Worm (Caenorhabditis elegans) whole organism, young adult: ENCODE results near the gene T22B7.7.

Experiments
- D2030.7 ChIP-seq: fragments of 200-800 bp; sonication (Bioruptor generic); IDR thresholded peaks from 2 replicates; pipeline ENCODE4 v1.3.6; 2022; ENCODE audit warnings: missing genetic modification reagents, missing genetic modification characterization, missing compliant biosample characterization
- F22D6.2 ChIP-seq: sonication (generic microtip); optimal IDR thresholded peaks from 2 replicates; lab custom pipeline; 2016; ENCODE audit warnings: mild to moderate bottlenecking, missing genetic modification characterization, missing compliant biosample characterization
- F37B4.10 ChIP-seq: fragments of 200-800 bp; sonication (Bioruptor generic); IDR thresholded peaks from 2 replicates; pipeline ENCODE4 v1.3.6; 2022; ENCODE audit warnings: missing genetic modification characterization, missing compliant biosample characterization
- F49E8.2 ChIP-seq: sonication (generic microtip); optimal IDR thresholded peaks from 3 replicates; lab custom pipeline; 2017; ENCODE audit warnings: missing genetic modification characterization, mild to moderate bottlenecking, missing compliant biosample characterization, antibody characterized with exemption, moderate library complexity; ENCODE audit not compliant: insufficient read depth
- K11D2.4 ChIP-seq: fragments of 200-800 bp; sonication (Bioruptor generic); IDR thresholded peaks from 2 replicates; pipeline ENCODE4 v1.3.6; 2022; ENCODE audit warnings: missing genetic modification reagents, missing genetic modification characterization, missing compliant biosample characterization
- K12H6.12 ChIP-seq: fragments of 200-800 bp; sonication (Bioruptor generic); optimal IDR thresholded peaks from 2 replicates; lab custom pipeline; 2018; ENCODE audit warnings: mild to moderate bottlenecking, missing genetic modification characterization, missing compliant biosample characterization
- Y56A3A.18 ChIP-seq: fragments of 200-800 bp; sonication (Bioruptor generic); IDR thresholded peaks from 2 replicates; pipeline ENCODE4 v1.3.6; 2022; ENCODE audit warnings: missing genetic modification reagents, missing genetic modification characterization, missing compliant biosample characterization
- akir-1 ChIP-seq: fragments of 200-800 bp; sonication (Bioruptor generic); optimal IDR thresholded peaks from 2 replicates; lab custom pipeline; 2018; ENCODE audit warnings: mild to moderate bottlenecking, missing genetic modification characterization, moderate library complexity, missing compliant biosample characterization
- ama-1 ChIP-seq, 3 experiments: fragments of 150-350 bp in 1 of 3; sonication (generic microtip) in 2 of 3; optimal IDR thresholded peaks; 2 replicates each; lab custom pipeline; 2014 to 2018; ENCODE audit warnings: missing biosample characterization in 2 of 3, missing genetic modification characterization in 2 of 3, missing genetic modification reagents in 2 of 3
- bed-1 ChIP-seq: fragments of 200-800 bp; sonication (Bioruptor generic); IDR thresholded peaks from 2 replicates; pipeline ENCODE4 v1.3.6; 2022; ENCODE audit warnings: missing genetic modification reagents, missing genetic modification characterization, missing compliant biosample characterization
- cebp-2 ChIP-seq: fragments of 200-800 bp; sonication (Bioruptor generic); IDR thresholded peaks from 2 replicates; pipeline ENCODE4 v1.3.6; 2022; ENCODE audit warnings: missing genetic modification characterization, missing compliant biosample characterization
- ceh-100 ChIP-seq: fragments of 200-800 bp; sonication (Bioruptor generic); IDR thresholded peaks from 2 replicates; pipeline ENCODE4 v1.3.6; 2022; ENCODE audit warnings: missing genetic modification reagents, missing genetic modification characterization, missing compliant biosample characterization
- chd-7 ChIP-seq: sonication (generic microtip); optimal IDR thresholded peaks from 2 replicates; lab custom pipeline; 2016; ENCODE audit warnings: mild to moderate bottlenecking, missing genetic modification characterization, moderate library complexity, missing compliant biosample characterization
- dox-1 ChIP-seq: fragments of 200-800 bp; sonication (Bioruptor generic); IDR thresholded peaks from 2 replicates; pipeline ENCODE4 v1.3.6; 2022; ENCODE audit warnings: missing genetic modification reagents, missing genetic modification characterization, missing compliant biosample characterization
- egl-18 ChIP-seq: fragments of 200-800 bp; sonication (Bioruptor generic); IDR thresholded peaks from 2 replicates; pipeline ENCODE4 v1.3.6; 2022; ENCODE audit warnings: missing genetic modification reagents, missing genetic modification characterization, missing compliant biosample characterization
- egl-44 ChIP-seq: fragments of 200-800 bp; sonication (Bioruptor generic); IDR thresholded peaks from 2 replicates; pipeline ENCODE4 v1.3.6; 2022; ENCODE audit warnings: missing genetic modification reagents, missing genetic modification characterization, missing compliant biosample characterization
- gei-17 ChIP-seq: fragments of 200-800 bp; sonication (Bioruptor generic); optimal IDR thresholded peaks from 2 replicates; lab custom pipeline; 2018; ENCODE audit warnings: mild to moderate bottlenecking, missing genetic modification characterization, missing compliant biosample characterization
- lag-1 ChIP-seq: fragments of 200-800 bp; sonication (Bioruptor generic); IDR thresholded peaks from 2 replicates; pipeline ENCODE4 v1.3.6; 2022; ENCODE audit warnings: missing genetic modification reagents, missing genetic modification characterization, missing compliant biosample characterization
- lin-40 ChIP-seq: sonication (generic microtip); optimal IDR thresholded peaks from 2 replicates; lab custom pipeline; 2016; ENCODE audit warnings: missing genetic modification characterization, mild to moderate bottlenecking, missing compliant biosample characterization, missing genotype, missing genetic modification reagents
- madf-3 ChIP-seq: fragments of 200-800 bp; sonication (Bioruptor generic); IDR thresholded peaks from 2 replicates; pipeline ENCODE4 v1.3.6; 2022; ENCODE audit warnings: missing genetic modification reagents, missing genetic modification characterization, missing compliant biosample characterization
- madf-6 ChIP-seq: fragments of 200-800 bp; sonication (Bioruptor generic); IDR thresholded peaks from 2 replicates; pipeline ENCODE4 v1.3.6; 2022; ENCODE audit warnings: missing genetic modification reagents, missing genetic modification characterization, missing compliant biosample characterization
- madf-8 ChIP-seq: fragments of 200-800 bp; sonication (Bioruptor generic); conservative IDR thresholded peaks from 2 replicates; pipeline ENCODE4 v1.3.6; 2022; ENCODE audit warnings: missing genetic modification reagents, missing genetic modification characterization, missing compliant biosample characterization
- mel-28 ChIP-seq: sonication (generic microtip); optimal IDR thresholded peaks from 2 replicates; lab custom pipeline; 2016; ENCODE audit warnings: borderline replicate concordance, mild to moderate bottlenecking, missing genetic modification characterization, missing compliant biosample characterization
- mxl-1 ChIP-seq: sonication (generic microtip); optimal IDR thresholded peaks from 2 replicates; lab custom pipeline; 2016; ENCODE audit warnings: missing genetic modification characterization, missing compliant biosample characterization
- nhr-80 ChIP-seq: sonication (generic microtip); optimal IDR thresholded peaks from 2 replicates; lab custom pipeline; 2016; ENCODE audit warnings: missing genetic modification characterization, missing compliant biosample characterization
- pbrm-1 ChIP-seq: fragments of 200-800 bp; sonication (Bioruptor generic); IDR thresholded peaks from 2 replicates; pipeline ENCODE4 v1.3.6; 2022; ENCODE audit warnings: missing genetic modification reagents, missing genetic modification characterization, missing compliant biosample characterization
- pha-4 ChIP-seq: fragments of 150-350 bp; sonication (generic microtip); optimal IDR thresholded peaks from 2 replicates; lab custom pipeline; 2014; ENCODE audit warnings: missing biosample characterization, missing genetic modification reagents, missing genetic modification characterization
- sdz-38 ChIP-seq: sonication (generic microtip); optimal IDR thresholded peaks from 2 replicates; lab custom pipeline; 2016; ENCODE audit warnings: missing genotype, missing genetic modification characterization, missing compliant biosample characterization
- somi-1 ChIP-seq: fragments of 200-800 bp; sonication (Bioruptor generic); optimal IDR thresholded peaks from 2 replicates; lab custom pipeline; 2018; ENCODE audit warnings: mild to moderate bottlenecking, missing genetic modification characterization, missing compliant biosample characterization
- tbp1 ChIP-seq: fragments of 200-800 bp; sonication (Bioruptor generic); optimal IDR thresholded peaks from 2 replicates; lab custom pipeline; 2018; ENCODE audit warnings: mild to moderate bottlenecking, missing genetic modification characterization, missing compliant biosample characterization
- unc-62 ChIP-seq: fragments of 150-350 bp; optimal IDR thresholded peaks from 2 replicates; lab custom pipeline; 2014; ENCODE audit warnings: missing biosample characterization, missing genetic modification reagents, missing genetic modification characterization
- ztf-18 ChIP-seq: sonication (generic microtip); optimal IDR thresholded peaks from 2 replicates; lab custom pipeline; 2016; ENCODE audit warnings: missing genotype, mild to moderate bottlenecking, missing genetic modification characterization, missing compliant biosample characterization
- ztf-3 ChIP-seq: fragments of 200-800 bp; sonication (Bioruptor generic); optimal IDR thresholded peaks from 2 replicates; lab custom pipeline; 2018; ENCODE audit warnings: mild to moderate bottlenecking, missing genetic modification characterization, missing compliant biosample characterization
- ztf-6 ChIP-seq: fragments of 200-800 bp; sonication (Bioruptor generic); IDR thresholded peaks from 2 replicates; pipeline ENCODE4 v1.3.6; 2022; ENCODE audit warnings: missing genetic modification reagents, missing genetic modification characterization, missing compliant biosample characterization

The T22B7.7 gene

ce11 chrX:5653813-5654212 is at the start of gene T22B7.7:
T22B7.7 (minus strand) TSS chrX:5654074.
- TF ChIP-seq K11D2.4 (GFP tag; lab: Robert Waterston, UW) = peak; percentile 47; the same call in 1 of the 2 replicates
- 0 out of 2 replicates have a peak, but pooled peaks have one; percentile 30 for TF ChIP-seq egl-44
- TF ChIP-seq chd-7 = peak; percentile 13
- peak; percentile 65 for TF ChIP-seq somi-1 (GFP tag; lab: Kevin White, UChicago)
- TF ChIP-seq bed-1 (GFP tag; lab: Robert Waterston, UW) = no peak
- TF ChIP-seq mel-28 = no peak
- TF ChIP-seq K12H6.12 (tag; lab: Kevin White, UChicago) = peak; percentile 53
- TF ChIP-seq Y56A3A.18 = no peak
- peak; percentile 48; the same call in 1 of the 2 replicates for TF ChIP-seq dox-1 (GFP tag; lab: Robert Waterston, UW)
- TF ChIP-seq ztf-18 (tag; lab: Kevin White, UChicago) = no peak
- TF ChIP-seq tbp1 (GFP tag; lab: Kevin White, UChicago) = no peak
- TF ChIP-seq akir-1 (GFP tag; lab: Kevin White, UChicago) = no peak
- TF ChIP-seq gei-17 (GFP tag; lab: Kevin White, UChicago) = peak; percentile 6
- peak; percentile 43 for TF ChIP-seq F22D6.2
- peak; percentile 47 for TF ChIP-seq unc-62 (GFP tag; lab: Kevin White, UChicago)
- TF ChIP-seq lin-40 (tag; lab: Kevin White, UChicago) = peak; percentile 63
- TF ChIP-seq pha-4 (tag; lab: Kevin White, UChicago) = no peak
- peak; percentile 63 for TF ChIP-seq nhr-80 (tag; lab: Kevin White, UChicago)

ce11 chrX:5699555-5699954 is 45.7 kb upstream of the T22B7.7 start:
- TF ChIP-seq cebp-2 = no peak
- TF ChIP-seq mxl-1 = no peak
- TF ChIP-seq sdz-38 = no peak
- TF ChIP-seq ama-1 (optimal IDR thresholded peaks at IDR 0.05; lab: Kevin White, UChicago) = no peak
- no peak for TF ChIP-seq ama-1 (GFP tag; optimal IDR thresholded peaks at IDR 0.05; lab: Kevin White, UChicago)
- TF ChIP-seq lag-1 (GFP tag; lab: Robert Waterston, UW) = no peak
- TF ChIP-seq F22D6.2 = no peak
- no peak for TF ChIP-seq unc-62 (GFP tag; lab: Kevin White, UChicago)
- TF ChIP-seq, all 124 proteins: peak for 0

ce11 chrX:5698419-5698818 is 44.5 kb upstream of the T22B7.7 start:
- TF ChIP-seq D2030.7 (GFP tag; lab: Robert Waterston, UW) (no peak), ceh-100 (GFP tag; lab: Robert Waterston, UW) (no peak), madf-8 (GFP tag; lab: Robert Waterston, UW) (no peak), F37B4.10 (GFP tag; lab: Robert Waterston, UW) (no peak), lin-40 (tag; lab: Kevin White, UChicago) (no peak), egl-18 (GFP tag; lab: Robert Waterston, UW) (no peak), madf-3 (GFP tag; lab: Robert Waterston, UW) (no peak), pbrm-1 (no peak), ztf-3 (no peak), F49E8.2 (tag; lab: Kevin White, UChicago) (no peak), dox-1 (GFP tag; lab: Robert Waterston, UW) (no peak), madf-6 (GFP tag; lab: Robert Waterston, UW) (no peak)

ce11 chrX:5697208-5697607 is 43.3 kb upstream of the T22B7.7 start, which contains the start of gene W01C8.5:
W01C8.5 (minus strand) TSS chrX:5697308.
- TF ChIP-seq dox-1 (GFP tag; lab: Robert Waterston, UW) (no peak), bed-1 (GFP tag; lab: Robert Waterston, UW) (no peak), ztf-6 (GFP tag; lab: Robert Waterston, UW) (no peak)
